Fruit fly (Drosophila melanogaster) whole organism, prepupa: ENCODE results near the gene haf.

ENCODE experiments used
- CG10631 ChIP-seq: fragments of 200-800 bp; sonication (Bioruptor generic); optimal IDR thresholded peaks from 2 replicates; lab custom pipeline; 2016; ENCODE audit warnings: missing biosample characterization, missing genetic modification characterization
- CG10669 ChIP-seq: fragments of 200-800 bp; sonication (Bioruptor generic); optimal IDR thresholded peaks from 3 replicates; lab custom pipeline; 2018; ENCODE audit warnings: missing biosample characterization, mild to moderate bottlenecking, missing genetic modification characterization, moderate library complexity
- CG11294 ChIP-seq: fragments of 200-800 bp; sonication (Bioruptor generic); IDR thresholded peaks from 2 replicates; pipeline ENCODE4 v1.3.6; 2022; ENCODE audit warnings: missing biosample characterization, missing genetic modification characterization
- CG11762 ChIP-seq: fragments of 200-800 bp; sonication (Bioruptor generic); optimal IDR thresholded peaks from 3 replicates; lab custom pipeline; 2016; ENCODE audit warnings: missing biosample characterization, missing genetic modification characterization; ENCODE audit not compliant: insufficient read depth
- CG11902 ChIP-seq: fragments of 200-800 bp; sonication (Bioruptor generic); optimal IDR thresholded peaks from 3 replicates; lab custom pipeline; 2016; ENCODE audit warnings: missing biosample characterization, missing genetic modification characterization
- CG15336 ChIP-seq: fragments of 200-800 bp; sonication (Bioruptor generic); IDR thresholded peaks from 2 replicates; pipeline ENCODE4 v1.3.6; 2022; ENCODE audit warnings: missing biosample characterization, missing genetic modification characterization
- CG1621 ChIP-seq: fragments of 200-800 bp; sonication (Bioruptor generic); optimal IDR thresholded peaks from 3 replicates; lab custom pipeline; 2018; ENCODE audit warnings: missing biosample characterization, mild to moderate bottlenecking, missing genetic modification characterization
- CG16779 ChIP-seq: fragments of 200-800 bp; sonication (Bioruptor generic); optimal IDR thresholded peaks from 3 replicates; lab custom pipeline; 2017; ENCODE audit warnings: missing biosample characterization, mild to moderate bottlenecking, missing genetic modification characterization
- CG31627 ChIP-seq: fragments of 200-800 bp; sonication (Bioruptor generic); optimal IDR thresholded peaks from 3 replicates; lab custom pipeline; 2016; ENCODE audit warnings: missing biosample characterization, missing genetic modification characterization
- CG34406 ChIP-seq: fragments of 200-800 bp; sonication (Bioruptor generic); optimal IDR thresholded peaks from 3 replicates; lab custom pipeline; 2016; ENCODE audit warnings: missing biosample characterization, missing genetic modification characterization
- CG3919 ChIP-seq: fragments of 200-800 bp; sonication (Bioruptor generic); optimal IDR thresholded peaks from 3 replicates; lab custom pipeline; 2016; ENCODE audit warnings: missing biosample characterization, missing genetic modification characterization
- CG4318 ChIP-seq: fragments of 200-800 bp; sonication (Bioruptor generic); optimal IDR thresholded peaks from 3 replicates; lab custom pipeline; 2017; ENCODE audit warnings: missing biosample characterization, mild to moderate bottlenecking, missing genetic modification characterization
- CG6276 ChIP-seq: fragments of 200-800 bp; sonication (Bioruptor generic); optimal IDR thresholded peaks from 2 replicates; lab custom pipeline; 2017; ENCODE audit warnings: missing biosample characterization, mild to moderate bottlenecking, missing genetic modification characterization
- CG6792 ChIP-seq: fragments of 200-800 bp; sonication (Bioruptor generic); optimal IDR thresholded peaks from 3 replicates; lab custom pipeline; 2016; ENCODE audit warnings: missing biosample characterization, missing genetic modification characterization
- CG6854 ChIP-seq: fragments of 200-800 bp; sonication (Bioruptor generic); optimal IDR thresholded peaks from 2 replicates; lab custom pipeline; 2017; ENCODE audit warnings: missing biosample characterization, mild to moderate bottlenecking, missing genetic modification characterization
- CG7368 ChIP-seq: fragments of 200-800 bp; sonication (Bioruptor generic); optimal IDR thresholded peaks from 3 replicates; lab custom pipeline; 2016; ENCODE audit warnings: missing biosample characterization, missing genetic modification characterization
- CG8119 ChIP-seq: fragments of 200-800 bp; sonication (Bioruptor generic); IDR thresholded peaks from 3 replicates; pipeline ENCODE4 v1.3.6; 2022; ENCODE audit warnings: missing biosample characterization, missing genetic modification characterization
- CG8319 ChIP-seq: fragments of 200-800 bp; sonication (Bioruptor generic); optimal IDR thresholded peaks from 3 replicates; lab custom pipeline; 2016; ENCODE audit warnings: missing biosample characterization, missing genetic modification characterization
- CG8632 ChIP-seq: fragments of 200-800 bp; sonication (Bioruptor generic); optimal IDR thresholded peaks from 3 replicates; lab custom pipeline; 2016; ENCODE audit warnings: missing biosample characterization, missing genetic modification characterization
- CG9139 ChIP-seq: fragments of 200-800 bp; sonication (Bioruptor generic); optimal IDR thresholded peaks from 3 replicates; lab custom pipeline; 2017; ENCODE audit warnings: missing biosample characterization, mild to moderate bottlenecking, missing genetic modification characterization
- Eip75B ChIP-seq: fragments of 200-800 bp; sonication (Bioruptor generic); optimal IDR thresholded peaks from 3 replicates; lab custom pipeline; 2016; ENCODE audit warnings: missing biosample characterization, missing genetic modification characterization
- Eip78C ChIP-seq: fragments of 200-800 bp; sonication (Bioruptor generic); peaks from one replicate; lab custom pipeline; 2016; ENCODE audit warnings: missing biosample characterization, missing genetic modification characterization
- Eip93F ChIP-seq: fragments of 200-800 bp; sonication (Bioruptor generic); optimal IDR thresholded peaks from 2 replicates; lab custom pipeline; 2016; ENCODE audit warnings: missing biosample characterization, mild to moderate bottlenecking, missing genetic modification characterization
- Ets96B ChIP-seq: fragments of 200-800 bp; optimal IDR thresholded peaks from 2 replicates; lab custom pipeline; 2019; ENCODE audit warnings: missing biosample characterization, mild to moderate bottlenecking, missing genetic modification characterization, moderate library complexity
- Gug ChIP-seq: fragments of 200-800 bp; sonication (Bioruptor generic); IDR thresholded peaks from 2 replicates; pipeline ENCODE4 v1.3.6; 2022; ENCODE audit warnings: missing biosample characterization, missing genetic modification characterization
- Hr38 ChIP-seq: sonication (Bioruptor generic); optimal IDR thresholded peaks from 2 replicates; lab custom pipeline; 2016; ENCODE audit warnings: missing biosample characterization, missing genetic modification characterization
- Hr39 ChIP-seq: fragments of 200-800 bp; sonication (Bioruptor generic); optimal IDR thresholded peaks from 2 replicates; lab custom pipeline; 2016; ENCODE audit warnings: missing biosample characterization, missing genetic modification characterization
- Hr4 ChIP-seq: fragments of 200-800 bp; sonication (Bioruptor generic); optimal IDR thresholded peaks from 3 replicates; lab custom pipeline; 2016; ENCODE audit warnings: missing biosample characterization, missing genetic modification characterization
- Met ChIP-seq: fragments of 200-800 bp; sonication (Bioruptor generic); optimal IDR thresholded peaks from 3 replicates; lab custom pipeline; 2016; ENCODE audit warnings: missing biosample characterization, missing genetic modification characterization
- OdsH ChIP-seq: fragments of 200-800 bp; sonication (Bioruptor generic); optimal IDR thresholded peaks from 3 replicates; lab custom pipeline; 2016; ENCODE audit warnings: missing biosample characterization, missing genetic modification characterization
- Smox ChIP-seq: fragments of 200-800 bp; sonication (Bioruptor generic); optimal IDR thresholded peaks from 3 replicates; lab custom pipeline; 2016; ENCODE audit warnings: missing biosample characterization, missing genetic modification characterization
- Sox102F ChIP-seq: fragments of 200-800 bp; sonication (Bioruptor generic); optimal IDR thresholded peaks from 2 replicates; lab custom pipeline; 2016; ENCODE audit warnings: missing biosample characterization, mild to moderate bottlenecking, missing genetic modification characterization
- achi ChIP-seq: fragments of 200-800 bp; sonication (Bioruptor generic); optimal IDR thresholded peaks from 3 replicates; lab custom pipeline; 2016; ENCODE audit warnings: missing biosample characterization, missing genetic modification characterization
- cyc ChIP-seq: fragments of 200-800 bp; sonication (Bioruptor generic); optimal IDR thresholded peaks from 3 replicates; lab custom pipeline; 2016; ENCODE audit warnings: missing biosample characterization, missing genetic modification characterization
- dac ChIP-seq: fragments of 200-800 bp; sonication (Bioruptor generic); optimal IDR thresholded peaks from 2 replicates; lab custom pipeline; 2017; ENCODE audit warnings: missing biosample characterization, mild to moderate bottlenecking, missing genetic modification characterization
- dsx ChIP-seq: fragments of 200-800 bp; optimal IDR thresholded peaks from 3 replicates; lab custom pipeline; 2019; ENCODE audit warnings: missing biosample characterization, mild to moderate bottlenecking, missing genetic modification characterization, moderate library complexity; ENCODE audit not compliant: poor library complexity, severe bottlenecking
- eg ChIP-seq: fragments of 200-800 bp; sonication (Bioruptor generic); IDR thresholded peaks from 3 replicates; pipeline ENCODE4 v1.3.6; 2022; ENCODE audit warnings: missing biosample characterization, missing genetic modification characterization
- esn ChIP-seq: fragments of 200-800 bp; sonication (Bioruptor generic); optimal IDR thresholded peaks from 2 replicates; lab custom pipeline; 2016; ENCODE audit warnings: missing biosample characterization, mild to moderate bottlenecking, missing genetic modification characterization, moderate library complexity
- fd59A ChIP-seq: fragments of 200-800 bp; sonication (Bioruptor generic); optimal IDR thresholded peaks from 2 replicates; lab custom pipeline; 2017; ENCODE audit warnings: missing biosample characterization, mild to moderate bottlenecking, missing genetic modification characterization, missing genetic modification reagents
- fd85E ChIP-seq: fragments of 200-800 bp; sonication (Bioruptor generic); optimal IDR thresholded peaks from 3 replicates; lab custom pipeline; 2016; ENCODE audit warnings: missing biosample characterization, missing genetic modification characterization
- fkh ChIP-seq: fragments of 200-800 bp; sonication (Bioruptor generic); optimal IDR thresholded peaks from 3 replicates; lab custom pipeline; 2017; ENCODE audit warnings: missing biosample characterization, mild to moderate bottlenecking, missing genetic modification characterization, moderate library complexity
- lz ChIP-seq: fragments of 200-800 bp; sonication (Bioruptor generic); optimal IDR thresholded peaks from 3 replicates; lab custom pipeline; 2016; ENCODE audit warnings: missing biosample characterization, missing genetic modification characterization
- net ChIP-seq: fragments of 200-800 bp; sonication (Bioruptor generic); optimal IDR thresholded peaks from 3 replicates; lab custom pipeline; 2016; ENCODE audit warnings: missing biosample characterization, missing genetic modification characterization
- pdm3 ChIP-seq: fragments of 200-800 bp; sonication (Bioruptor generic); optimal IDR thresholded peaks from 3 replicates; lab custom pipeline; 2016; ENCODE audit warnings: missing biosample characterization, missing genetic modification characterization
- salr ChIP-seq, 2 experiments: fragments of 200-800 bp; sonication (Bioruptor generic); optimal IDR thresholded peaks; 3 replicates each; lab custom pipeline; 2016 to 2018; ENCODE audit warnings: missing biosample characterization in 2 of 2, missing genetic modification characterization in 2 of 2, mild to moderate bottlenecking in 1 of 2
- spab ChIP-seq: fragments of 200-800 bp; sonication (Bioruptor generic); optimal IDR thresholded peaks from 2 replicates; lab custom pipeline; 2017; ENCODE audit warnings: missing biosample characterization, mild to moderate bottlenecking, missing genetic modification characterization, missing genetic modification reagents
- ss ChIP-seq, 2 experiments: fragments of 200-800 bp; sonication (Bioruptor generic); optimal IDR thresholded peaks; 2 replicates in 1 of 2; 3 replicates in 1 of 2; lab custom pipeline; 2017 to 2018; ENCODE audit warnings: mild to moderate bottlenecking in 2 of 2, missing biosample characterization in 2 of 2, missing genetic modification characterization in 2 of 2, moderate library complexity in 1 of 2
- svp ChIP-seq: fragments of 200-800 bp; sonication (Bioruptor generic); peaks from one replicate; lab custom pipeline; 2016; ENCODE audit warnings: missing biosample characterization, missing genetic modification characterization
- topi ChIP-seq: fragments of 200-800 bp; sonication (Bioruptor generic); optimal IDR thresholded peaks from 3 replicates; lab custom pipeline; 2016; ENCODE audit warnings: missing biosample characterization, missing genetic modification characterization
- vri ChIP-seq: fragments of 200-800 bp; sonication (Bioruptor generic); optimal IDR thresholded peaks from 3 replicates; lab custom pipeline; 2016; ENCODE audit warnings: missing biosample characterization, mild to moderate bottlenecking, missing genetic modification characterization

haf gene

DNA sequence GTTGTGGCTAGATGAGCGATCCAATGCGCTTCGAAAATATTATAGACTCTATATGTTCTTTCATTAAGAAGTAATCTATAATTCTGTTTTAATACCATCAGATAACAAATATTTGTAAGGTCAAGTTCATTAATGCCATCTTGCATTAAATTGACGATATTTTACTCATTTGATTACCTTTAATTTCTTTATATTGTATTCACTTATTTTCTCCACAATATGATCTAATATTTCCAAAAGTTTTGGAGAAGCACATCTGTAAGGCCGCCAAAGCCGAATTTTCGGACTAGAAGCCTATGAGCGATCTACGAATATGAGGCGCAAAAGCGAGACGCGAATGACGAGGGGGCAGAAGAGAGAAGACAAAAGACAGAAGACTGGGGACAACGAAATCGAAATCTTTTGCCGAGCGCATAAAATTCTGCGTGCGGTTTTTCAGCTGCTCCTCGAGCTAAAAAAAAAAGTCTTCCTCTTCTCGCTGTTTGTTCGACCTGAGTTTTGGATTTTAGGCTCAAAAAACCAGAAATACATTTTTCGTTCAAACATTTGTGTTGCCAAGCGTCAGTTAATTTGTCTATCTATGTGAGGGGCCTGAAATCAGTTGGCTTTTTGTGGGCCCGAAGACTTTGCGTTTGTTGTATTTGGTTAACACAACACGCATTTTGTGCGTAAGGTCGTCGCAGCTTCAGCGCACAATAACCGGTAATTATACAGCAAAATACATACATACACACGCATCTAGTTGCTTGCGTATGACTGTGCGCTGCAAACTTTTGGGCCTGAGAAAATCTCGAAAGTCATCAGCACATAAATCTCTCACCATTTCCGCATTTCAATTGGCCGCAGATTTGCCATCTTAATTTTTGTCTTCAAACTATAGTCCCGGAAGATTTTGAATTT, 84.0 kb downstream of the haf start:
- TF ChIP-seq CG31627 (GFP tag; lab: Kevin White, UChicago) (no peak), CG11902 (GFP tag; lab: Kevin White, UChicago) (no peak), CG16779 (tag; lab: Kevin White, UChicago) (no peak), Hr39 (GFP tag; lab: Kevin White, UChicago) (no peak), Met (GFP tag; lab: Kevin White, UChicago) (no peak), Eip78C (peak; percentile 87), Sox102F (no peak), CG6854 (no peak), fd85E (GFP tag; lab: Kevin White, UChicago) (no peak), ss (GFP tag; optimal IDR thresholded peaks at IDR 0.05; lab: Kevin White, UChicago) (peak in 1 of 2 experiments; percentile 16), dac (GFP tag; lab: Kevin White, UChicago) (peak; percentile 5), fkh (peak; percentile 93), achi (GFP tag; lab: Kevin White, UChicago) (no peak), eg (GFP tag; lab: Robert Waterston, UW) (peak; percentile 69; the same call in 1 of the 3 replicates), CG11294 (GFP tag; lab: Robert Waterston, UW) (peak; percentile 71; the same call in 1 of the 2 replicates), Eip93F (no peak), Gug (peak; percentile 70), Hr4 (peak; percentile 53), Ets96B (tag; lab: Kevin White, UChicago) (peak; percentile 18), CG6792 (GFP tag; lab: Kevin White, UChicago) (no peak), salr (GFP tag; optimal IDR thresholded peaks at IDR 0.05; lab: Kevin White, UChicago) (peak in 1 of 2 experiments; percentile 11), Eip75B (no peak), CG6276 (GFP tag; lab: Kevin White, UChicago) (peak; percentile 70), CG10669 (GFP tag; lab: Kevin White, UChicago) (peak; percentile 47), CG1621 (tag; lab: Kevin White, UChicago) (no peak), net (GFP tag; lab: Kevin White, UChicago) (no peak), esn (GFP tag; lab: Kevin White, UChicago) (no peak), CG7368 (no peak), lz (GFP tag; lab: Kevin White, UChicago) (no peak), CG11762 (GFP tag; lab: Kevin White, UChicago) (no peak), Hr38 (GFP tag; lab: Kevin White, UChicago) (no peak), svp (GFP tag; lab: Kevin White, UChicago) (peak; percentile 31), CG8119 (GFP tag; lab: Robert Waterston, UW) (peak; percentile 82), vri (GFP tag; lab: Kevin White, UChicago) (no peak), CG15336 (GFP tag; lab: Robert Waterston, UW) (peak; percentile 66), CG34406 (no peak), CG8319 (GFP tag; lab: Kevin White, UChicago) (no peak), OdsH (GFP tag; lab: Kevin White, UChicago) (peak; percentile 42), fd59A (peak; percentile 38), Smox (GFP tag; lab: Kevin White, UChicago) (no peak), CG3919 (GFP tag; lab: Kevin White, UChicago) (peak; percentile 26), CG9139 (no peak), topi (GFP tag; lab: Kevin White, UChicago) (no peak), dsx (GFP tag; lab: Kevin White, UChicago) (peak; percentile 39), CG4318 (GFP tag; lab: Kevin White, UChicago) (no peak), pdm3 (GFP tag; lab: Kevin White, UChicago) (peak; percentile 54), CG8632 (no peak), CG10631 (GFP tag; lab: Kevin White, UChicago) (peak; percentile 26), cyc (GFP tag; lab: Kevin White, UChicago) (no peak), spab (peak; percentile 38)
